Worm (Caenorhabditis elegans): Measurements from ENCODE around the gene F02A9.1.

The F02A9.1 gene

DNA sequence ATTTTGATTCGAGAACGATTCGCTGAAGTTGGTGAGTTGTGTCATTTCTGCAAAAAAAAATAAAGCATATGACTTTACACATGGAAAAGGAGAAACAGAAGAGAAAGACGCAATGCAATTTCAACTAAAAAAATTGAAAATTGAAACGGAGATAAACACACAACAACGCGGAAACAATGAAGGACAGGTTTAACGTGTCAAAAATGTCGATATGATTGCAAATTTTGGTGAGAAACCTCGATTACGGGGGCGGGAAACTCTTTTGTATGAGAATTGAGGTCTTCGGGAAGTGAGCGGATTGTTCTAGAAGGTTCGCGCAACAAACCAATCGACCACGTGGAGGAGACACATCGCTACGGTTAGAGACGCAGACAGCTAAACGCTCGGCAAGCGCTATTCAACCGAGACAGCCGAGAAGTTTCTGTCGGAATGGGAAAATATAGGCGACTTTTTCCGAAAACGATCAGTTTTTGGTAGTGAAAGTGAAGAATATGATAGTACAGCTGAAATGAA, 23.8 kb downstream of the F02A9.1 start, which contains the start of gene R107.5 (continued):
- TF ChIP-seq rcor-1 (GFP tag; IDR thresholded peaks at IDR 0.05) (peak; percentile 87), bed-1 (GFP tag; IDR thresholded peaks at IDR 0.05) (0 out of 2 replicates have a peak, but pooled peaks have one; percentile 59), madf-3 (GFP tag; IDR thresholded peaks at IDR 0.05) (peak; percentile 82), tlf-1 (GFP tag; optimal IDR thresholded peaks at IDR 0.05) (peak; percentile 94), tbx-9 (tag; optimal IDR thresholded peaks at IDR 0.05; ENCODE audit: borderline replicate concordance) (peak; percentile 34), sea-2 (GFP tag; IDR thresholded peaks at IDR 0.05) (peak; percentile 97), efl-1 (GFP tag; optimal IDR thresholded peaks at IDR 0.05) (no peak), xnd-1 (tag; optimal IDR thresholded peaks at IDR 0.05) (no peak), F39B2.1 (GFP tag; IDR thresholded peaks at IDR 0.05) (no peak), F52B5.7 (tag; optimal IDR thresholded peaks at IDR 0.05) (peak; percentile 54), B0261.1 (tag; optimal IDR thresholded peaks at IDR 0.05) (peak; percentile 32), egrh-3 (GFP tag; IDR thresholded peaks at IDR 0.05) (peak; percentile 55; the same call in 1 of the 2 replicates), Y79H2A.3 (GFP tag; conservative IDR thresholded peaks at IDR 0.05) (0 out of 2 replicates have a peak, but pooled peaks have one; percentile 21), nhr-27 (tag; optimal IDR thresholded peaks at IDR 0.05) (peak; percentile 95), repo-1 (tag; optimal IDR thresholded peaks at IDR 0.05) (peak; percentile 96), hlh-12 (tag; optimal IDR thresholded peaks at IDR 0.05) (no peak), ztf-3 (GFP tag; optimal IDR thresholded peaks at IDR 0.05) (peak; percentile 96), F57C9.4 (tag; optimal IDR thresholded peaks at IDR 0.05) (peak; percentile 86), attf-3 (GFP tag; conservative IDR thresholded peaks at IDR 0.05) (peak; percentile 66; the same call in 1 of the 2 replicates), snpc-3.4 (tag; optimal IDR thresholded peaks at IDR 0.05) (no peak), zfh-2 (GFP tag; conservative IDR thresholded peaks at IDR 0.05) (peak; percentile 93), snpc-1.1 (tag; optimal IDR thresholded peaks at IDR 0.05; ENCODE audit: insufficient read depth) (no peak), lag-1 (GFP tag; IDR thresholded peaks at IDR 0.05) (0 out of 2 replicates have a peak, but pooled peaks have one; percentile 22), hsf-1 (GFP tag; IDR thresholded peaks at IDR 0.05) (peak; percentile 100), lsy-27 (tag; optimal IDR thresholded peaks at IDR 0.05; ENCODE audit: borderline replicate concordance, insufficient read depth) (no peak), T26A5.8 (tag; optimal IDR thresholded peaks at IDR 0.05) (no peak), B0019.2 (GFP tag; conservative IDR thresholded peaks at IDR 0.05) (peak; percentile 46; the same call in 1 of the 2 replicates), nfya-2 (GFP tag; IDR thresholded peaks at IDR 0.05) (no peak), dpff-1 (tag; optimal IDR thresholded peaks at IDR 0.05) (peak; percentile 95), C06A6.2 (GFP tag; conservative IDR thresholded peaks at IDR 0.05) (peak; percentile 89), cebp-2 (GFP tag; IDR thresholded peaks at IDR 0.05) (peak; percentile 87), nhr-120 (GFP tag; IDR thresholded peaks at IDR 0.05) (0 out of 2 replicates have a peak, but pooled peaks have one; percentile 68), hmg-1.2 (GFP tag; IDR thresholded peaks at IDR 0.05) (peak; percentile 95), mes-4 (tag; optimal IDR thresholded peaks at IDR 0.05) (no peak), madf-10 (tag; optimal IDR thresholded peaks at IDR 0.05) (peak; percentile 76), hrde-1 (tag; optimal IDR thresholded peaks at IDR 0.05; ENCODE audit: borderline replicate concordance) (no peak), attf-5 (GFP tag; optimal IDR thresholded peaks at IDR 0.05) (peak; percentile 80), ztf-6 (GFP tag; IDR thresholded peaks at IDR 0.05) (0 out of 2 replicates have a peak, but pooled peaks have one; percentile 60), C17E4.6 (GFP tag; IDR thresholded peaks at IDR 0.05) (peak; percentile 77), die-1 (tag; optimal IDR thresholded peaks at IDR 0.05) (peak; percentile 20), ceh-58 (GFP tag; IDR thresholded peaks at IDR 0.05) (no peak), sdz-38 (tag; optimal IDR thresholded peaks at IDR 0.05) (no peak), ceh-40 (GFP tag; IDR thresholded peaks at IDR 0.05) (0 out of 2 replicates have a peak, but pooled peaks have one; percentile 42), ccch-3 (GFP tag; optimal IDR thresholded peaks at IDR 0.05) (no peak), hlh-26 (GFP tag; conservative IDR thresholded peaks at IDR 0.05) (no peak), T07F8.4 (tag; optimal IDR thresholded peaks at IDR 0.05) (peak; percentile 66), ekl-4 (GFP tag; IDR thresholded peaks at IDR 0.05) (peak; percentile 98), Y95B8A.8 (GFP tag; IDR thresholded peaks at IDR 0.05) (peak; percentile 88)
